Fruit fly (Drosophila melanogaster) whole organism, wandering third instar larva: ENCODE data around the gene Sec10.

Source experiments
- Abd-B ChIP-seq: fragments of >200 bp; optimal IDR thresholded peaks from 2 replicates; lab custom pipeline; 2017; ENCODE audit warnings: missing biosample characterization, missing genetic modification characterization
- HLH106 ChIP-seq: fragments of 200-800 bp; optimal IDR thresholded peaks from 3 replicates; lab custom pipeline; 2019; ENCODE audit warnings: missing biosample characterization, mild to moderate bottlenecking, missing genetic modification characterization, moderate library complexity
- Jra ChIP-seq: sonication (Bioruptor generic); optimal IDR thresholded peaks from 2 replicates; lab custom pipeline; 2016; ENCODE audit warnings: missing biosample characterization, missing genetic modification characterization
- Myc ChIP-seq: fragments of >200 bp; optimal IDR thresholded peaks from 2 replicates; lab custom pipeline; 2017
- N ChIP-seq: fragments of >200 bp; optimal IDR thresholded peaks from 2 replicates; lab custom pipeline; 2018; ENCODE audit warnings: missing biosample characterization, missing external identifiers, missing genetic modification characterization
- OdsH ChIP-seq: fragments of 200-800 bp; sonication (Bioruptor generic); optimal IDR thresholded peaks from 2 replicates; lab custom pipeline; 2016; ENCODE audit warnings: missing biosample characterization, mild to moderate bottlenecking, missing genetic modification characterization
- ey ChIP-seq: fragments of 200-800 bp; sonication (Bioruptor generic); optimal IDR thresholded peaks from 2 replicates; lab custom pipeline; 2016; ENCODE audit warnings: missing biosample characterization, missing genetic modification characterization
- h ChIP-seq: fragments of 200-800 bp; sonication (Bioruptor generic); optimal IDR thresholded peaks from 3 replicates; lab custom pipeline; 2016; ENCODE audit warnings: missing biosample characterization, mild to moderate bottlenecking, missing genetic modification characterization
- lola ChIP-seq: fragments of >200 bp; optimal IDR thresholded peaks from 2 replicates; lab custom pipeline; 2017; ENCODE audit warnings: missing biosample characterization, missing genetic modification characterization
- pan ChIP-seq: fragments of >200 bp; optimal IDR thresholded peaks from 2 replicates; lab custom pipeline; 2017
- psq ChIP-seq: fragments of 200-800 bp; sonication (Bioruptor generic); optimal IDR thresholded peaks from 3 replicates; lab custom pipeline; 2017; ENCODE audit warnings: missing biosample characterization, mild to moderate bottlenecking, missing genetic modification characterization, moderate library complexity

dm6 chr3R:24108902-24109389, 25.7 kb upstream of the Sec10 start, which contains the start of the genes eIF4EHP and CG18428:
- TF ChIP-seq Jra (GFP tag; lab: Kevin White, UChicago) = peak; percentile 82
- TF ChIP-seq OdsH (GFP tag; lab: Kevin White, UChicago) = peak; percentile 99
- TF ChIP-seq Myc (lab: Kevin White, UChicago) = peak; percentile 79
- peak; percentile 88 for TF ChIP-seq ey (GFP tag; lab: Kevin White, UChicago)
- no peak for TF ChIP-seq lola (GFP tag; lab: Kevin White, UChicago)
- peak; percentile 98 for TF ChIP-seq psq (GFP tag; lab: Kevin White, UChicago)
- TF ChIP-seq h = peak; percentile 96
- TF ChIP-seq HLH106 = peak; percentile 100
- peak; percentile 84 for TF ChIP-seq pan (lab: Kevin White, UChicago)
- TF ChIP-seq N (GFP tag; lab: Kevin White, UChicago) = no peak
- no peak for TF ChIP-seq Abd-B (GFP tag; lab: Kevin White, UChicago)
